Fruit fly (Drosophila melanogaster) whole organism, embryonic: ENCODE data around the gene Gr61a.

Experiments used
- CG10959 ChIP-seq: fragments of 200-800 bp; sonication (Bioruptor generic); IDR thresholded peaks from 2 replicates; pipeline ENCODE4 v1.3.6; 2022; ENCODE audit warnings: missing biosample characterization, missing genetic modification characterization
- CG15011 ChIP-seq: fragments of 200-800 bp; sonication (Bioruptor generic); optimal IDR thresholded peaks from 3 replicates; lab custom pipeline; 2018; ENCODE audit warnings: missing biosample characterization, mild to moderate bottlenecking, missing genetic modification characterization
- CG16779 ChIP-seq: fragments of 200-800 bp; sonication (Bioruptor generic); IDR thresholded peaks from 2 replicates; pipeline ENCODE4 v1.3.6; 2022; ENCODE audit warnings: missing biosample characterization, missing genetic modification characterization
- CTCF ChIP-seq: fragments of 200-800 bp; sonication (Bioruptor generic); optimal IDR thresholded peaks from 2 replicates; lab custom pipeline; 2017; ENCODE audit warnings: missing biosample characterization, mild to moderate bottlenecking, missing genetic modification characterization, moderate library complexity
- E2f2 ChIP-seq: fragments of 200-800 bp; sonication (Bioruptor generic); IDR thresholded peaks from 2 replicates; pipeline ENCODE4 v1.3.6; 2022; ENCODE audit warnings: missing biosample characterization, missing genetic modification characterization
- Hr39 ChIP-seq: fragments of >200 bp; optimal IDR thresholded peaks from 2 replicates; lab custom pipeline; 2017
- Sin3A ChIP-seq: fragments of >200 bp; optimal IDR thresholded peaks from 2 replicates; lab custom pipeline; 2018
- disco-r ChIP-seq: fragments of 200-800 bp; sonication (Bioruptor generic); optimal IDR thresholded peaks from 2 replicates; lab custom pipeline; 2016; ENCODE audit warnings: missing biosample characterization, missing genetic modification characterization
- kay ChIP-seq: fragments of 200-800 bp; sonication (Bioruptor generic); optimal IDR thresholded peaks from 2 replicates; lab custom pipeline; 2016; ENCODE audit warnings: missing biosample characterization, missing genetic modification characterization
- slou ChIP-seq: fragments of 200-800 bp; sonication (Bioruptor generic); optimal IDR thresholded peaks from 3 replicates; lab custom pipeline; 2016; ENCODE audit warnings: missing biosample characterization, missing genetic modification characterization
- tx ChIP-seq: fragments of 200-800 bp; sonication (Bioruptor generic); optimal IDR thresholded peaks from 2 replicates; lab custom pipeline; 2016; ENCODE audit warnings: missing biosample characterization, missing genetic modification characterization

- no peak for TF ChIP-seq Sin3A
- no peak for TF ChIP-seq disco-r (GFP tag; lab: Kevin White, UChicago)
- no peak for TF ChIP-seq E2f2 (GFP tag; lab: Robert Waterston, UW)
- TF ChIP-seq CG16779 (GFP tag; lab: Robert Waterston, UW) = no peak
- TF ChIP-seq CG15011 (GFP tag; lab: Kevin White, UChicago) = no peak
- TF ChIP-seq kay (GFP tag; lab: Kevin White, UChicago) = no peak
- no peak for TF ChIP-seq CG10959
- TF ChIP-seq tx = no peak
- no peak for TF ChIP-seq slou (GFP tag; lab: Kevin White, UChicago)
- TF ChIP-seq Hr39 = no peak
- no peak for TF ChIP-seq CTCF (GFP tag; lab: Kevin White, UChicago)
These were observed 44.5 kb downstream of the Gr61a start for dm6 chr3L:885624-886257.
